Worm (Caenorhabditis elegans) whole organism, L2 larva: ENCODE measurements around the gene C17H12.8.
A peak's percentile ranks its signal among the peaks of the same experiment; 100 is the strongest.

Source experiments
- R02D3.7 ChIP-seq: fragments of 150-350 bp; optimal IDR thresholded peaks from 2 replicates; lab custom pipeline; 2014; ENCODE audit warnings: missing biosample characterization, missing genetic modification characterization
- blmp-1 ChIP-seq: sonication (generic microtip); optimal IDR thresholded peaks from 2 replicates; lab custom pipeline; 2017; ENCODE audit warnings: missing genetic modification characterization, mild to moderate bottlenecking, missing compliant biosample characterization, antibody characterized with exemption, moderate library complexity; ENCODE audit not compliant: insufficient read depth
- lsy-2 ChIP-seq, 2 experiments: fragments of 150-350 bp in 1 of 2; sonication (generic microtip) in 1 of 2; optimal IDR thresholded peaks; 2 replicates each; lab custom pipeline; 2014 to 2017; ENCODE audit warnings: missing biosample characterization in 2 of 2, missing genetic modification characterization in 2 of 2
- nhr-237 ChIP-seq: fragments of 150-350 bp; optimal IDR thresholded peaks from 2 replicates; lab custom pipeline; 2014; ENCODE audit warnings: missing biosample characterization, missing genetic modification characterization
- nhr-77 ChIP-seq: fragments of 150-350 bp; optimal IDR thresholded peaks from 2 replicates; lab custom pipeline; 2014; ENCODE audit warnings: missing biosample characterization, missing genetic modification characterization
- unc-62 ChIP-seq: fragments of 150-350 bp; optimal IDR thresholded peaks from 2 replicates; lab custom pipeline; 2014; ENCODE audit warnings: missing biosample characterization, missing genetic modification reagents, missing genetic modification characterization

DNA sequence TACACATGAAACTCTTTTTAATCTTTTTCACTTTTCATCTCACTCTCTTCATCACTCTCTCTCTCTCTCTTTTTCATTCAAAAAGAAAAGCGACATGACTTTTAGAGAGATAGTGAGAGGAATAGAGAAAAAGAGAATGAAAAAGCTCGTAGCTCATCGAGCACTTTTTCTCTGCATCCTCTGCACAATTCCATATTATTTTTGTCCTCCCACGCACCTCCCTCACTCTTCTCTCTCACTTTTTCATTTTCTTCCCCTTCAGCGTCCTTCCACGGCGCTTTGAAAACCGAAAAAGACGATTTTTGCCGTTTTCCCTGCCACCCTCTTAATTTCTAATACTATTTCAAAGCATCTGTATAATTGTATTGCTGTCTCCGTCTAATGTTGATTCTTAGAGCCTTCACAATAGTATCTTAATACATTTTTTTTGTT, 20.6 kb downstream of the C17H12.8 start:
- TF ChIP-seq nhr-237 (tag; lab: Kevin White, UChicago) (no peak), R02D3.7 (tag; lab: Kevin White, UChicago) (no peak), lsy-2 (tag; optimal IDR thresholded peaks at IDR 0.05; lab: Kevin White, UChicago) (peak; percentile 49 to 86), nhr-77 (tag; lab: Kevin White, UChicago) (no peak), blmp-1 (tag; lab: Kevin White, UChicago) (peak; percentile 41), unc-62 (GFP tag; lab: Kevin White, UChicago) (peak; percentile 53)
